Fruit fly (Drosophila melanogaster) whole organism, prepupa: ENCODE results near the gene mst.

Experiments
- CG10631 ChIP-seq: fragments of 200-800 bp; sonication (Bioruptor generic); optimal IDR thresholded peaks from 2 replicates; lab custom pipeline; 2016; ENCODE audit warnings: missing biosample characterization, missing genetic modification characterization
- CG11294 ChIP-seq: fragments of 200-800 bp; sonication (Bioruptor generic); IDR thresholded peaks from 2 replicates; pipeline ENCODE4 v1.3.6; 2022; ENCODE audit warnings: missing biosample characterization, missing genetic modification characterization
- CG11762 ChIP-seq: fragments of 200-800 bp; sonication (Bioruptor generic); optimal IDR thresholded peaks from 3 replicates; lab custom pipeline; 2016; ENCODE audit warnings: missing biosample characterization, missing genetic modification characterization; ENCODE audit not compliant: insufficient read depth
- CG11902 ChIP-seq: fragments of 200-800 bp; sonication (Bioruptor generic); optimal IDR thresholded peaks from 3 replicates; lab custom pipeline; 2016; ENCODE audit warnings: missing biosample characterization, missing genetic modification characterization
- CG1621 ChIP-seq: fragments of 200-800 bp; sonication (Bioruptor generic); optimal IDR thresholded peaks from 3 replicates; lab custom pipeline; 2018; ENCODE audit warnings: missing biosample characterization, mild to moderate bottlenecking, missing genetic modification characterization
- CG3032 ChIP-seq: fragments of 200-800 bp; optimal IDR thresholded peaks from 2 replicates; lab custom pipeline; 2019; ENCODE audit warnings: missing biosample characterization, mild to moderate bottlenecking, missing genetic modification characterization, moderate library complexity
- CG31627 ChIP-seq: fragments of 200-800 bp; sonication (Bioruptor generic); optimal IDR thresholded peaks from 3 replicates; lab custom pipeline; 2016; ENCODE audit warnings: missing biosample characterization, missing genetic modification characterization
- CG32006 ChIP-seq: fragments of 200-800 bp; sonication (Bioruptor generic); optimal IDR thresholded peaks from 3 replicates; lab custom pipeline; 2017; ENCODE audit warnings: missing biosample characterization, mild to moderate bottlenecking, missing genetic modification characterization
- CG34406 ChIP-seq: fragments of 200-800 bp; sonication (Bioruptor generic); optimal IDR thresholded peaks from 3 replicates; lab custom pipeline; 2016; ENCODE audit warnings: missing biosample characterization, missing genetic modification characterization
- CG3919 ChIP-seq: fragments of 200-800 bp; sonication (Bioruptor generic); optimal IDR thresholded peaks from 3 replicates; lab custom pipeline; 2016; ENCODE audit warnings: missing biosample characterization, missing genetic modification characterization
- CG4318 ChIP-seq: fragments of 200-800 bp; sonication (Bioruptor generic); optimal IDR thresholded peaks from 3 replicates; lab custom pipeline; 2017; ENCODE audit warnings: missing biosample characterization, mild to moderate bottlenecking, missing genetic modification characterization
- CG6163 ChIP-seq: fragments of 200-800 bp; sonication (Bioruptor generic); IDR thresholded peaks from 3 replicates; pipeline ENCODE4 v1.3.6; 2022; ENCODE audit warnings: missing biosample characterization, missing genetic modification characterization
- CG6792 ChIP-seq: fragments of 200-800 bp; sonication (Bioruptor generic); optimal IDR thresholded peaks from 3 replicates; lab custom pipeline; 2016; ENCODE audit warnings: missing biosample characterization, missing genetic modification characterization
- CG6854 ChIP-seq: fragments of 200-800 bp; sonication (Bioruptor generic); optimal IDR thresholded peaks from 2 replicates; lab custom pipeline; 2017; ENCODE audit warnings: missing biosample characterization, mild to moderate bottlenecking, missing genetic modification characterization
- CG7368 ChIP-seq: fragments of 200-800 bp; sonication (Bioruptor generic); optimal IDR thresholded peaks from 3 replicates; lab custom pipeline; 2016; ENCODE audit warnings: missing biosample characterization, missing genetic modification characterization
- CG8119 ChIP-seq: fragments of 200-800 bp; sonication (Bioruptor generic); IDR thresholded peaks from 3 replicates; pipeline ENCODE4 v1.3.6; 2022; ENCODE audit warnings: missing biosample characterization, missing genetic modification characterization
- CG8319 ChIP-seq: fragments of 200-800 bp; sonication (Bioruptor generic); optimal IDR thresholded peaks from 3 replicates; lab custom pipeline; 2016; ENCODE audit warnings: missing biosample characterization, missing genetic modification characterization
- CG8632 ChIP-seq: fragments of 200-800 bp; sonication (Bioruptor generic); optimal IDR thresholded peaks from 3 replicates; lab custom pipeline; 2016; ENCODE audit warnings: missing biosample characterization, missing genetic modification characterization
- CG9139 ChIP-seq: fragments of 200-800 bp; sonication (Bioruptor generic); optimal IDR thresholded peaks from 3 replicates; lab custom pipeline; 2017; ENCODE audit warnings: missing biosample characterization, mild to moderate bottlenecking, missing genetic modification characterization
- Eip75B ChIP-seq: fragments of 200-800 bp; sonication (Bioruptor generic); optimal IDR thresholded peaks from 3 replicates; lab custom pipeline; 2016; ENCODE audit warnings: missing biosample characterization, missing genetic modification characterization
- Eip78C ChIP-seq: fragments of 200-800 bp; sonication (Bioruptor generic); peaks from one replicate; lab custom pipeline; 2016; ENCODE audit warnings: missing biosample characterization, missing genetic modification characterization
- Eip93F ChIP-seq: fragments of 200-800 bp; sonication (Bioruptor generic); optimal IDR thresholded peaks from 2 replicates; lab custom pipeline; 2016; ENCODE audit warnings: missing biosample characterization, mild to moderate bottlenecking, missing genetic modification characterization
- Ets21C ChIP-seq: fragments of 200-800 bp; sonication (Bioruptor generic); optimal IDR thresholded peaks from 3 replicates; lab custom pipeline; 2016; ENCODE audit warnings: missing biosample characterization, missing genetic modification characterization
- Ets96B ChIP-seq: fragments of 200-800 bp; optimal IDR thresholded peaks from 2 replicates; lab custom pipeline; 2019; ENCODE audit warnings: missing biosample characterization, mild to moderate bottlenecking, missing genetic modification characterization, moderate library complexity
- Gug ChIP-seq: fragments of 200-800 bp; sonication (Bioruptor generic); IDR thresholded peaks from 2 replicates; pipeline ENCODE4 v1.3.6; 2022; ENCODE audit warnings: missing biosample characterization, missing genetic modification characterization
- Hr38 ChIP-seq: sonication (Bioruptor generic); optimal IDR thresholded peaks from 2 replicates; lab custom pipeline; 2016; ENCODE audit warnings: missing biosample characterization, missing genetic modification characterization
- Hr39 ChIP-seq: fragments of 200-800 bp; sonication (Bioruptor generic); optimal IDR thresholded peaks from 2 replicates; lab custom pipeline; 2016; ENCODE audit warnings: missing biosample characterization, missing genetic modification characterization
- Hr4 ChIP-seq: fragments of 200-800 bp; sonication (Bioruptor generic); optimal IDR thresholded peaks from 3 replicates; lab custom pipeline; 2016; ENCODE audit warnings: missing biosample characterization, missing genetic modification characterization
- Lpt ChIP-seq: fragments of 200-800 bp; sonication (Bioruptor generic); optimal IDR thresholded peaks from 3 replicates; lab custom pipeline; 2016; ENCODE audit warnings: missing biosample characterization, missing genetic modification characterization
- Met ChIP-seq: fragments of 200-800 bp; sonication (Bioruptor generic); optimal IDR thresholded peaks from 3 replicates; lab custom pipeline; 2016; ENCODE audit warnings: missing biosample characterization, missing genetic modification characterization
- OdsH ChIP-seq: fragments of 200-800 bp; sonication (Bioruptor generic); optimal IDR thresholded peaks from 3 replicates; lab custom pipeline; 2016; ENCODE audit warnings: missing biosample characterization, missing genetic modification characterization
- Smox ChIP-seq: fragments of 200-800 bp; sonication (Bioruptor generic); optimal IDR thresholded peaks from 3 replicates; lab custom pipeline; 2016; ENCODE audit warnings: missing biosample characterization, missing genetic modification characterization
- Sox14 ChIP-seq: fragments of 200-800 bp; sonication (Bioruptor generic); optimal IDR thresholded peaks from 3 replicates; lab custom pipeline; 2016; ENCODE audit warnings: missing biosample characterization, missing genetic modification characterization
- achi ChIP-seq: fragments of 200-800 bp; sonication (Bioruptor generic); optimal IDR thresholded peaks from 3 replicates; lab custom pipeline; 2016; ENCODE audit warnings: missing biosample characterization, missing genetic modification characterization
- acj6 ChIP-seq: fragments of 200-800 bp; sonication (Bioruptor generic); optimal IDR thresholded peaks from 3 replicates; lab custom pipeline; 2016; ENCODE audit warnings: missing biosample characterization, missing genetic modification characterization
- dac ChIP-seq: fragments of 200-800 bp; sonication (Bioruptor generic); optimal IDR thresholded peaks from 2 replicates; lab custom pipeline; 2017; ENCODE audit warnings: missing biosample characterization, mild to moderate bottlenecking, missing genetic modification characterization
- dsx ChIP-seq: fragments of 200-800 bp; optimal IDR thresholded peaks from 3 replicates; lab custom pipeline; 2019; ENCODE audit warnings: missing biosample characterization, mild to moderate bottlenecking, missing genetic modification characterization, moderate library complexity; ENCODE audit not compliant: poor library complexity, severe bottlenecking
- eg ChIP-seq: fragments of 200-800 bp; sonication (Bioruptor generic); IDR thresholded peaks from 3 replicates; pipeline ENCODE4 v1.3.6; 2022; ENCODE audit warnings: missing biosample characterization, missing genetic modification characterization
- esn ChIP-seq: fragments of 200-800 bp; sonication (Bioruptor generic); optimal IDR thresholded peaks from 2 replicates; lab custom pipeline; 2016; ENCODE audit warnings: missing biosample characterization, mild to moderate bottlenecking, missing genetic modification characterization, moderate library complexity
- fd59A ChIP-seq: fragments of 200-800 bp; sonication (Bioruptor generic); optimal IDR thresholded peaks from 2 replicates; lab custom pipeline; 2017; ENCODE audit warnings: missing biosample characterization, mild to moderate bottlenecking, missing genetic modification characterization, missing genetic modification reagents
- fd85E ChIP-seq: fragments of 200-800 bp; sonication (Bioruptor generic); optimal IDR thresholded peaks from 3 replicates; lab custom pipeline; 2016; ENCODE audit warnings: missing biosample characterization, missing genetic modification characterization
- lz ChIP-seq: fragments of 200-800 bp; sonication (Bioruptor generic); optimal IDR thresholded peaks from 3 replicates; lab custom pipeline; 2016; ENCODE audit warnings: missing biosample characterization, missing genetic modification characterization
- net ChIP-seq: fragments of 200-800 bp; sonication (Bioruptor generic); optimal IDR thresholded peaks from 3 replicates; lab custom pipeline; 2016; ENCODE audit warnings: missing biosample characterization, missing genetic modification characterization
- salr ChIP-seq, 2 experiments: fragments of 200-800 bp; sonication (Bioruptor generic); optimal IDR thresholded peaks; 3 replicates each; lab custom pipeline; 2016 to 2018; ENCODE audit warnings: missing biosample characterization in 2 of 2, missing genetic modification characterization in 2 of 2, mild to moderate bottlenecking in 1 of 2
- spab ChIP-seq: fragments of 200-800 bp; sonication (Bioruptor generic); optimal IDR thresholded peaks from 2 replicates; lab custom pipeline; 2017; ENCODE audit warnings: missing biosample characterization, mild to moderate bottlenecking, missing genetic modification characterization, missing genetic modification reagents
- ss ChIP-seq, 2 experiments: fragments of 200-800 bp; sonication (Bioruptor generic); optimal IDR thresholded peaks; 2 replicates in 1 of 2; 3 replicates in 1 of 2; lab custom pipeline; 2017 to 2018; ENCODE audit warnings: mild to moderate bottlenecking in 2 of 2, missing biosample characterization in 2 of 2, missing genetic modification characterization in 2 of 2, moderate library complexity in 1 of 2
- svp ChIP-seq: fragments of 200-800 bp; sonication (Bioruptor generic); peaks from one replicate; lab custom pipeline; 2016; ENCODE audit warnings: missing biosample characterization, missing genetic modification characterization
- topi ChIP-seq: fragments of 200-800 bp; sonication (Bioruptor generic); optimal IDR thresholded peaks from 3 replicates; lab custom pipeline; 2016; ENCODE audit warnings: missing biosample characterization, missing genetic modification characterization
- vri ChIP-seq: fragments of 200-800 bp; sonication (Bioruptor generic); optimal IDR thresholded peaks from 3 replicates; lab custom pipeline; 2016; ENCODE audit warnings: missing biosample characterization, mild to moderate bottlenecking, missing genetic modification characterization

The mst gene

dm6 chrX:21388734-21389133 is at the start of gene mst:
Gene mst, plus strand, starts transcription at chrX:21388977.
- TF ChIP-seq CG1621 (tag; lab: Kevin White, UChicago), result no peak
- TF ChIP-seq Met (GFP tag; lab: Kevin White, UChicago), result no peak
- TF ChIP-seq dsx (GFP tag; lab: Kevin White, UChicago), result no peak
- TF ChIP-seq Hr39, result no peak
- no peak for TF ChIP-seq CG6792 (GFP tag; lab: Kevin White, UChicago)
- peak; percentile 3 for TF ChIP-seq Eip78C (GFP tag; lab: Kevin White, UChicago)
- no peak for TF ChIP-seq Eip93F (GFP tag; lab: Kevin White, UChicago)
- no peak for TF ChIP-seq Lpt (GFP tag; lab: Kevin White, UChicago)

DNA sequence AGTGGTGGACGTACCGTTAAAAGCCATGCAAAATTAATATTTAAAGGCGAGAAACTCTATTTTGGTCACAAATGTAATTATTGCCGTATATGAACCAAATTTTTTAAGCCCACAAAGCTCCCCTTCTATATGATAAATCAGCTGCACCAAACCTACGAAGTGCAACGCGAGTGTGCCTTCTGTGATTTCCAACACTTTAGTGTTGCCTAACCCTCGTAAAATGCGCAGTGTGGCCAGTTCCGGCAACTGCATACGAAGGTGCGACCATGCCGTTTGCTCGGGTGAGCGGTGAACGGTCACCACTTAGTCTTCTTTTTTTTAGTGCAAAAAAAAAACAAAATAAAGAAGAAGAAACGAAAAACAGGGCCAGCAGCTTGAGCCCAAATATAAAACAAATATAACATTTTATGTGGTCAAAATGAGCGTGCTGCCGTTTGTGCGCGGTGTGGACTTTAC is 49.3 kb upstream of the mst start, which contains the start of the genes tty and fliI:
TSS of gene tty (minus strand) at position 201 of the 456 bp plus-strand sequence.
TSS of gene fliI (plus strand) at position 266 of the 456 bp plus-strand sequence.
- peak; percentile 91 for TF ChIP-seq CG31627
- TF ChIP-seq CG3919 (GFP tag; lab: Kevin White, UChicago), result peak; percentile 90
- TF ChIP-seq CG7368 (GFP tag; lab: Kevin White, UChicago), result peak; percentile 87
- TF ChIP-seq Eip78C (GFP tag; lab: Kevin White, UChicago), result peak; percentile 94
- TF ChIP-seq Lpt (GFP tag; lab: Kevin White, UChicago), result peak; percentile 78
- peak; percentile 92 for TF ChIP-seq svp
- TF ChIP-seq CG8119, result peak; percentile 95
- peak; percentile 80 for TF ChIP-seq CG11762 (GFP tag; lab: Kevin White, UChicago)
- peak; percentile 85 for TF ChIP-seq topi (GFP tag; lab: Kevin White, UChicago)
- TF ChIP-seq Hr39, result peak; percentile 93
- TF ChIP-seq CG8319 (GFP tag; lab: Kevin White, UChicago), result peak; percentile 62
- TF ChIP-seq CG6792 (GFP tag; lab: Kevin White, UChicago), result peak; percentile 84
- TF ChIP-seq CG3032 (tag; lab: Kevin White, UChicago), result peak; percentile 87
- TF ChIP-seq achi (GFP tag; lab: Kevin White, UChicago), result peak; percentile 85
- peak; percentile 82 for TF ChIP-seq CG4318 (GFP tag; lab: Kevin White, UChicago)
- peak; percentile 86 for TF ChIP-seq CG10631 (GFP tag; lab: Kevin White, UChicago)
- TF ChIP-seq dac (GFP tag; lab: Kevin White, UChicago), result peak; percentile 85
- TF ChIP-seq Hr4, result peak; percentile 90
- TF ChIP-seq CG11294 (GFP tag; lab: Robert Waterston, UW), result peak; percentile 89
- peak; percentile 92 for TF ChIP-seq CG32006
- peak; percentile 88 for TF ChIP-seq esn
- peak; percentile 93 for TF ChIP-seq CG9139 (GFP tag; lab: Kevin White, UChicago)
- peak; percentile 85 for TF ChIP-seq acj6 (GFP tag; lab: Kevin White, UChicago)
- TF ChIP-seq Eip93F (GFP tag; lab: Kevin White, UChicago), result no peak
- peak; percentile 82 for TF ChIP-seq Smox (GFP tag; lab: Kevin White, UChicago)
- TF ChIP-seq CG6854, result peak; percentile 86
- TF ChIP-seq Gug, result peak; percentile 92
- TF ChIP-seq Ets96B (tag; lab: Kevin White, UChicago), result peak; percentile 89
- TF ChIP-seq CG11902 (GFP tag; lab: Kevin White, UChicago), result peak; percentile 83
- peak; percentile 97 for TF ChIP-seq ss (GFP tag; optimal IDR thresholded peaks at IDR 0.05; lab: Kevin White, UChicago)
- TF ChIP-seq Ets21C (GFP tag; lab: Kevin White, UChicago), result peak; percentile 84
- peak; percentile 91 for TF ChIP-seq OdsH
- TF ChIP-seq CG8632, result peak; percentile 78
- TF ChIP-seq Hr38 (GFP tag; lab: Kevin White, UChicago), result peak; percentile 74
- peak; percentile 95 for TF ChIP-seq CG6163 (GFP tag; lab: Robert Waterston, UW)
- TF ChIP-seq vri (GFP tag; lab: Kevin White, UChicago), result peak; percentile 56
- peak; percentile 89 for TF ChIP-seq Met (GFP tag; lab: Kevin White, UChicago)
- TF ChIP-seq salr (GFP tag; optimal IDR thresholded peaks at IDR 0.05; lab: Kevin White, UChicago), result peak; percentile 75 to 88
- peak; percentile 70 for TF ChIP-seq CG34406
- peak; percentile 74 for TF ChIP-seq fd59A (GFP tag; lab: Kevin White, UChicago)
- peak; percentile 63 for TF ChIP-seq fd85E
- peak; percentile 88 for TF ChIP-seq spab (GFP tag; lab: Kevin White, UChicago)
- TF ChIP-seq eg, result peak; percentile 96
- TF ChIP-seq net (GFP tag; lab: Kevin White, UChicago), result peak; percentile 84
- TF ChIP-seq Sox14 (GFP tag; lab: Kevin White, UChicago), result peak; percentile 92
- peak; percentile 79 for TF ChIP-seq Eip75B (GFP tag; lab: Kevin White, UChicago)
- peak; percentile 89 for TF ChIP-seq lz (GFP tag; lab: Kevin White, UChicago)
